Fruit fly (Drosophila melanogaster): Measurements from ENCODE around the gene CG7607.

- no peak for TF ChIP-seq CG5204 (GFP tag; optimal IDR thresholded peaks at IDR 0.05)
- TF ChIP-seq CG33017 (tag; optimal IDR thresholded peaks at IDR 0.05), result peak; percentile 7
- TF ChIP-seq bab1 (GFP tag; optimal IDR thresholded peaks at IDR 0.05), result peak; percentile 50
- no peak for TF ChIP-seq Hr96 (GFP tag; optimal IDR thresholded peaks at IDR 0.05)
- peak; percentile 27 for TF ChIP-seq kay (GFP tag; ENCODE audit: borderline replicate concordance)
- no peak for TF ChIP-seq ovo (GFP tag; optimal IDR thresholded peaks at IDR 0.05)
Measured at dm6 chr3L:11214406-11215243, 15.2 kb downstream of the CG7607 start, which contains the start of gene CG42671.

Measured in whole organism, adult.